Worm (Caenorhabditis elegans): ENCODE measurements around the gene hcp-1.
A peak's percentile ranks its signal among the peaks of the same experiment; 100 is the strongest.

Gene hcp-1

DNA sequence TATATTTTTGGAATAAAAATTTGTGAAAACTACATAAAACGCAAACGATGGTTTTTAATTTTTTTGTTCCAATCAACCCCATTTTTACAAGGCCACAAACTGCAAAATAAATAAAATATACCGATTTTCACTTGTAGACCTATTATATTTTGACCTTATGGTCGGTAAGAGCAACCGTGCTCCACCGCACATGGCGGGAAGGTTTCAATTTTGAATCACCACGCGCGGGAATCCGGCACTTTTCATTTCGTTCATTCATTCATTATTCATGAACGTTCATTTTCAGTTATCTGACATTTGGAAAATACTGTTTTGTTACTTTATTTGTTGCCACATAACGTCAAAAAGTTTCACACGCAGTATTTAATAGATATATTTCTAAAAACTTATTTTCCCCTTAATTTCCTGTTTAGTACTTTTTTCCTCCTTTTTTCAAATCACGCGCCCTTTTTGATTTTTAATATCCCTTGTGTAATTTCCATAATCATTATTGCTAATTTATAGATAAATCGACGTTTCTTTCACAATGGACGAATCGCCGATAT is at the start of gene hcp-1:
hcp-1 (plus strand) TSS at position 495 of the 545 bp plus-strand sequence.
- TF ChIP-seq hmg-1.1 (GFP tag; IDR thresholded peaks at IDR 0.05) (no peak), unc-62 (GFP tag; optimal IDR thresholded peaks at IDR 0.05 in 1 of 2) (no peak), unc-62 (tag; optimal IDR thresholded peaks at IDR 0.05) (no peak), zfp-2 (tag; optimal IDR thresholded peaks at IDR 0.05) (no peak), unc-39 (tag; optimal IDR thresholded peaks at IDR 0.05) (no peak), sdz-12 (GFP tag; optimal IDR thresholded peaks at IDR 0.05) (no peak), ztf-7 (tag; optimal IDR thresholded peaks at IDR 0.05) (no peak), Y5F2A.4 (GFP tag; optimal IDR thresholded peaks at IDR 0.05) (no peak), lsy-2 (tag; optimal IDR thresholded peaks at IDR 0.05) (no peak), skn-1 (tag; optimal IDR thresholded peaks at IDR 0.05) (no peak), tra-1 (GFP tag; IDR thresholded peaks at IDR 0.05) (no peak), F10B5.3 (tag; optimal IDR thresholded peaks at IDR 0.05) (no peak), nhr-111 (GFP tag; optimal IDR thresholded peaks at IDR 0.05) (no peak), T26A8.4 (GFP tag; IDR thresholded peaks at IDR 0.05) (no peak), nhr-6 (tag; optimal IDR thresholded peaks at IDR 0.05) (peak; percentile 47), D1046.2 (GFP tag; IDR thresholded peaks at IDR 0.05) (no peak), ceh-32 (tag; optimal IDR thresholded peaks at IDR 0.05; ENCODE audit: poor library complexity) (no peak), lin-38 (GFP tag; IDR thresholded peaks at IDR 0.05) (peak; percentile 97), cey-2 (tag; optimal IDR thresholded peaks at IDR 0.05; ENCODE audit: borderline replicate concordance, insufficient read depth) (no peak), dmd-6 (GFP tag; IDR thresholded peaks at IDR 0.05) (no peak), tag-97 (GFP tag; IDR thresholded peaks at IDR 0.05) (no peak), nhr-41 (GFP tag; IDR thresholded peaks at IDR 0.05) (no peak), set-16 (GFP tag; IDR thresholded peaks at IDR 0.05) (no peak), unc-130 (GFP tag; optimal IDR thresholded peaks at IDR 0.05) (peak; percentile 81), F49E8.2 (tag; optimal IDR thresholded peaks at IDR 0.05; ENCODE audit: borderline replicate concordance) (peak; percentile 77), nhr-237 (tag; optimal IDR thresholded peaks at IDR 0.05) (no peak), zip-2 (tag; optimal IDR thresholded peaks at IDR 0.05) (no peak), duxl-1 (tag; optimal IDR thresholded peaks at IDR 0.05; ENCODE audit: poor library complexity) (no peak), rbr-2 (tag; optimal IDR thresholded peaks at IDR 0.05) (no peak), mdl-1 (tag; optimal IDR thresholded peaks at IDR 0.05) (no peak), ceh-82 (tag; optimal IDR thresholded peaks at IDR 0.05) (no peak), nhr-42 (GFP tag; IDR thresholded peaks at IDR 0.05) (no peak), nhr-28 (tag; optimal IDR thresholded peaks at IDR 0.05) (peak; percentile 35), ama-1 (optimal IDR thresholded peaks at IDR 0.05) (no peak), dve-1 (tag; optimal IDR thresholded peaks at IDR 0.05; ENCODE audit: insufficient read depth) (no peak), vab-7 (GFP tag; IDR thresholded peaks at IDR 0.05) (no peak), saeg-2 (GFP tag; IDR thresholded peaks at IDR 0.05) (no peak), mxl-2 (GFP tag; conservative IDR thresholded peaks at IDR 0.05) (no peak), lin-13 (GFP tag; optimal IDR thresholded peaks at IDR 0.05) (no peak), dpl-1 (GFP tag; optimal IDR thresholded peaks at IDR 0.05) (peak; percentile 85), snpc-1.2 (GFP tag; IDR thresholded peaks at IDR 0.05) (peak; percentile 55; the same call in 1 of the 2 replicates), egl-43 (GFP tag; IDR thresholded peaks at IDR 0.05) (no peak), mes-2 (tag; optimal IDR thresholded peaks at IDR 0.05; ENCODE audit: poor library complexity, severe bottlenecking) (no peak), php-3 (GFP tag; IDR thresholded peaks at IDR 0.05) (no peak), nhr-48 (tag; optimal IDR thresholded peaks at IDR 0.05) (no peak), arid-1 (GFP tag; conservative IDR thresholded peaks at IDR 0.05) (no peak), spr-3 (GFP tag; optimal IDR thresholded peaks at IDR 0.05) (no peak), nhr-25 (tag; optimal IDR thresholded peaks at IDR 0.05; ENCODE audit: borderline replicate concordance, insufficient read depth) (no peak), lir-3 (tag; optimal IDR thresholded peaks at IDR 0.05) (no peak), Y48G9A.11 (GFP tag; IDR thresholded peaks at IDR 0.05) (peak; percentile 81)

Measured in whole organism, L4 larva.